Fruit fly (Drosophila melanogaster): ENCODE results near the gene Wdr37.

Gene Wdr37

DNA sequence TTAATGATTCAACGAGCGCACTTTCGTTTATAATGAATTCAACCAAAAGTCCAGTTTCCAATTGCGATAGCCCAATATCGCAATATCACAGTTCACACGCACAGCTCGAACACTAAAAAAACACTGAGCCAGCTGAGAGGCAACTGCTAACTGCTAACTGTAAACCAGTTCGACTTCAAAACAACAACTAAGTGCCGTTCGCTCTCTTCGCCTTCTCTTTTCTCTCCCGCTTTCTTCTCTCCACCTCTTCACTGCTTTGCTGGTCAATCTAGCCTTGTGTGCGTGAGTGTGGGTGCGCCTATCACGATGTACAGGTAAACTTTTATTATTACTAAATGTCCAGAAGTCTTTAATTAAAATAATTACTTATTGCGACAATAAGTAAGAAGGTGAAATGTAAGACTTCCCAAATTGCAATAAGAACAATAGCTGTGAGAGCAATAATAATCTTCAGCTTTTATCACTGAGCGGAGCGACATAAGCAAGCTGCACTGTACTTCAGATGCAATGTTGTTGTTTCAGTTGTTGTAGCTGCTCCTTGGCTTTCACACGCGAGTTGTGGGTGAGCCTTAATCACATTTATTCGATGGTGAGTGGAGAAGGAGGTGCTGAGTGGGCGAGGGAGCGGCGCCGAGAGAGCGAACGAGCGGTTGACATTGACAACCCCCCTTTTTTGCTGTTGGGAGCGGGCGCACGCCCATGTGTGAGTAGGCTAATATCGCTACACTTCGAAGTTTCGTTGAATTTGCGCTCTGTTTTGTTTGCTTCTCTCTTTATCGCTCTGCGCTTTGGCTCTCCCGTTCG lies 5.5 kb downstream of the Wdr37 start, which contains the start of gene Vti1b (continued):
- TF ChIP-seq CG13287 (GFP tag; IDR thresholded peaks at IDR 0.05; ENCODE audit: partially characterized antibody) (no peak; the same call in 1 of the 2 replicates), disco-r (GFP tag; optimal IDR thresholded peaks at IDR 0.05) (peak; percentile 84), Bgb (GFP tag; IDR thresholded peaks at IDR 0.05; ENCODE audit: partially characterized antibody) (0 out of 2 replicates have a peak, but pooled peaks have one; percentile 17), Spps (tag; optimal IDR thresholded peaks at IDR 0.05) (peak; percentile 88), pzg (GFP tag; optimal IDR thresholded peaks at IDR 0.05) (peak; percentile 5), tup (GFP tag; optimal IDR thresholded peaks at IDR 0.05) (peak; percentile 79), NC2α (GFP tag; optimal IDR thresholded peaks at IDR 0.05) (peak; percentile 89), CG9932 (GFP tag; IDR thresholded peaks at IDR 0.05) (peak; percentile 92), Sox100B (GFP tag; optimal IDR thresholded peaks at IDR 0.05) (peak; percentile 91), mld (GFP tag; IDR thresholded peaks at IDR 0.05; ENCODE audit: partially characterized antibody) (no peak), Doc2 (GFP tag; IDR thresholded peaks at IDR 0.05) (0 out of 2 replicates have a peak, but pooled peaks have one; percentile 32), CG11696 (GFP tag; IDR thresholded peaks at IDR 0.05) (peak; percentile 69; the same call in 1 of the 2 replicates), CG12219 (GFP tag; optimal IDR thresholded peaks at IDR 0.05) (peak; percentile 92), Dp (GFP tag; optimal IDR thresholded peaks at IDR 0.05) (no peak), CG8765 (GFP tag; IDR thresholded peaks at IDR 0.05) (peak; percentile 73), kay (GFP tag; optimal IDR thresholded peaks at IDR 0.05) (peak; percentile 82), unc-4 (GFP tag; IDR thresholded peaks at IDR 0.05; ENCODE audit: partially characterized antibody) (no peak), ara (GFP tag; IDR thresholded peaks at IDR 0.05) (peak; percentile 80), Poxn (GFP tag; IDR thresholded peaks at IDR 0.05) (peak; percentile 62), Atf6 (GFP tag; IDR thresholded peaks at IDR 0.05) (peak; percentile 88), Vsx1 (GFP tag; optimal IDR thresholded peaks at IDR 0.05) (peak; percentile 87), CG3407 (GFP tag; optimal IDR thresholded peaks at IDR 0.05) (peak; percentile 90), Max (GFP tag; optimal IDR thresholded peaks at IDR 0.05) (peak; percentile 95), Oaz (GFP tag; IDR thresholded peaks at IDR 0.05) (peak; percentile 79), CG4820 (GFP tag; optimal IDR thresholded peaks at IDR 0.05) (peak; percentile 95), Asciz (GFP tag; optimal IDR thresholded peaks at IDR 0.05) (peak; percentile 90), tx (GFP tag; optimal IDR thresholded peaks at IDR 0.05) (peak; percentile 92), CG34376 (GFP tag; optimal IDR thresholded peaks at IDR 0.05) (peak; percentile 56), CG7786 (GFP tag; optimal IDR thresholded peaks at IDR 0.05) (peak; percentile 89), CG5953 (GFP tag; IDR thresholded peaks at IDR 0.05) (peak; percentile 91), Lpt (GFP tag; optimal IDR thresholded peaks at IDR 0.05) (no peak), MTF-1 (GFP tag; optimal IDR thresholded peaks at IDR 0.05; ENCODE audit: borderline replicate concordance) (peak; percentile 79), bcd (GFP tag; optimal IDR thresholded peaks at IDR 0.05) (peak; percentile 94), CG14710 (tag; optimal IDR thresholded peaks at IDR 0.05) (peak; percentile 93), Pdp1 (GFP tag; optimal IDR thresholded peaks at IDR 0.05) (peak; percentile 86 to 94), fd3F (GFP tag; optimal IDR thresholded peaks at IDR 0.05) (peak; percentile 84), CG8924 (tag; optimal IDR thresholded peaks at IDR 0.05) (peak; percentile 96), fd64A (GFP tag; optimal IDR thresholded peaks at IDR 0.05) (peak; percentile 86), CG10431 (GFP tag; optimal IDR thresholded peaks at IDR 0.05) (peak; percentile 75), run (tag; optimal IDR thresholded peaks at IDR 0.05) (peak; percentile 77), gfzf (GFP tag; optimal IDR thresholded peaks at IDR 0.05) (peak; percentile 7), D (optimal IDR thresholded peaks at IDR 0.05) (peak; percentile 15), D (GFP tag; optimal IDR thresholded peaks at IDR 0.05) (peak; percentile 94), Hmr (GFP tag; optimal IDR thresholded peaks at IDR 0.05) (peak; percentile 90), sqz (GFP tag; optimal IDR thresholded peaks at IDR 0.05) (peak; percentile 48), bab2 (GFP tag; optimal IDR thresholded peaks at IDR 0.05) (peak; percentile 97)
